Fruit fly (Drosophila melanogaster) whole organism, embryonic: Measurements from ENCODE around the gene CG15530.

Experiments used
- Bteb2 ChIP-seq: fragments of 200-800 bp; sonication (Bioruptor generic); optimal IDR thresholded peaks from 2 replicates; lab custom pipeline; 2016; ENCODE audit warnings: missing biosample characterization, missing genetic modification characterization
- CG10565 ChIP-seq: fragments of 200-800 bp; sonication (Bioruptor generic); optimal IDR thresholded peaks from 3 replicates; lab custom pipeline; 2016; ENCODE audit warnings: missing biosample characterization, mild to moderate bottlenecking, missing genetic modification characterization
- CG11696 ChIP-seq: fragments of 200-800 bp; sonication (Bioruptor generic); IDR thresholded peaks from 2 replicates; pipeline ENCODE4 v1.3.6; 2022; ENCODE audit warnings: missing biosample characterization, missing genetic modification characterization
- CG1603 ChIP-seq: fragments of 200-800 bp; sonication (Bioruptor generic); optimal IDR thresholded peaks from 2 replicates; lab custom pipeline; 2019; ENCODE audit warnings: missing biosample characterization, mild to moderate bottlenecking, missing genetic modification characterization, moderate library complexity
- CG17361 ChIP-seq: fragments of 200-800 bp; sonication (Bioruptor generic); IDR thresholded peaks from 3 replicates; pipeline ENCODE4 v1.3.6; 2022; ENCODE audit warnings: missing biosample characterization, missing genetic modification characterization
- CG18262 ChIP-seq: fragments of 200-800 bp; optimal IDR thresholded peaks from 3 replicates; lab custom pipeline; 2019; ENCODE audit warnings: missing biosample characterization, mild to moderate bottlenecking, missing genetic modification characterization, moderate library complexity
- CG2875 ChIP-seq: fragments of 200-800 bp; sonication (Bioruptor generic); optimal IDR thresholded peaks from 2 replicates; lab custom pipeline; 2017; ENCODE audit warnings: missing biosample characterization, mild to moderate bottlenecking, missing genetic modification characterization, missing genetic modification reagents
- CG34376 ChIP-seq: fragments of 200-800 bp; sonication (Bioruptor generic); optimal IDR thresholded peaks from 2 replicates; lab custom pipeline; 2018; ENCODE audit warnings: missing biosample characterization, mild to moderate bottlenecking, missing genetic modification characterization
- CG6683 ChIP-seq: fragments of 200-800 bp; sonication (Bioruptor generic); optimal IDR thresholded peaks from 2 replicates; lab custom pipeline; 2017; ENCODE audit warnings: missing biosample characterization, mild to moderate bottlenecking, missing genetic modification characterization, missing genetic modification reagents
- CG7271 ChIP-seq: fragments of 200-800 bp; sonication (Bioruptor generic); optimal IDR thresholded peaks from 2 replicates; lab custom pipeline; 2018; ENCODE audit warnings: missing biosample characterization, mild to moderate bottlenecking, missing genetic modification characterization, moderate library complexity
- CG8281 ChIP-seq: fragments of 200-800 bp; sonication (Bioruptor generic); optimal IDR thresholded peaks from 2 replicates; lab custom pipeline; 2018; ENCODE audit warnings: missing biosample characterization, mild to moderate bottlenecking, missing genetic modification characterization, moderate library complexity
- CG8765 ChIP-seq: fragments of 200-800 bp; sonication (Bioruptor generic); IDR thresholded peaks from 2 replicates; pipeline ENCODE4 v1.3.6; 2022; ENCODE audit warnings: missing biosample characterization, missing genetic modification characterization
- CG9215 ChIP-seq: fragments of 200-800 bp; sonication (Bioruptor generic); IDR thresholded peaks from 2 replicates; pipeline ENCODE4 v1.3.6; 2022; ENCODE audit warnings: missing biosample characterization, missing genetic modification characterization
- Deaf1 ChIP-seq: fragments of 200-800 bp; optimal IDR thresholded peaks from 3 replicates; lab custom pipeline; 2019; ENCODE audit warnings: missing biosample characterization, mild to moderate bottlenecking, missing genetic modification characterization, moderate library complexity
- Dref ChIP-seq: fragments of 200-800 bp; sonication (Bioruptor generic); IDR thresholded peaks from 2 replicates; pipeline ENCODE4 v1.3.6; 2022; ENCODE audit warnings: missing biosample characterization, missing genetic modification characterization
- Ets65A ChIP-seq: fragments of 200-800 bp; sonication (Bioruptor generic); peaks from one replicate; lab custom pipeline; 2016; ENCODE audit warnings: missing biosample characterization, missing genetic modification characterization
- Ets97D ChIP-seq: fragments of 200-800 bp; sonication (Bioruptor generic); optimal IDR thresholded peaks from 3 replicates; lab custom pipeline; 2016; ENCODE audit warnings: missing biosample characterization, missing genetic modification characterization
- Fer1 ChIP-seq: fragments of 200-800 bp; sonication (Bioruptor generic); optimal IDR thresholded peaks from 2 replicates; lab custom pipeline; 2017; ENCODE audit warnings: missing biosample characterization, mild to moderate bottlenecking, missing genetic modification characterization
- Fer2 ChIP-seq: fragments of 200-800 bp; sonication (Bioruptor generic); optimal IDR thresholded peaks from 2 replicates; lab custom pipeline; 2018; ENCODE audit warnings: missing biosample characterization, mild to moderate bottlenecking, missing genetic modification characterization, moderate library complexity
- Fer3 ChIP-seq: fragments of 200-800 bp; sonication (Bioruptor generic); optimal IDR thresholded peaks from 2 replicates; lab custom pipeline; 2018; ENCODE audit warnings: missing biosample characterization, mild to moderate bottlenecking, missing genetic modification characterization, moderate library complexity
- HLHmδ ChIP-seq: fragments of 200-800 bp; sonication (Bioruptor generic); optimal IDR thresholded peaks from 2 replicates; lab custom pipeline; 2018; ENCODE audit warnings: missing biosample characterization, mild to moderate bottlenecking, missing genetic modification characterization, moderate library complexity
- Kr ChIP-seq: fragments of 200-800 bp; sonication (Bioruptor generic); optimal IDR thresholded peaks from 2 replicates; lab custom pipeline; 2017; ENCODE audit warnings: missing biosample characterization, mild to moderate bottlenecking, missing genetic modification characterization
- Lim3 ChIP-seq: fragments of 200-800 bp; sonication (Bioruptor generic); IDR thresholded peaks from 2 replicates; pipeline ENCODE4 v1.3.6; 2022; ENCODE audit warnings: missing biosample characterization, missing genetic modification characterization
- Nf-YC ChIP-seq: fragments of 200-800 bp; optimal IDR thresholded peaks from 3 replicates; lab custom pipeline; 2019; ENCODE audit warnings: missing biosample characterization, mild to moderate bottlenecking, missing genetic modification characterization, moderate library complexity
- Rx ChIP-seq: fragments of 200-800 bp; sonication (Bioruptor generic); IDR thresholded peaks from 2 replicates; pipeline ENCODE4 v1.3.6; 2022; ENCODE audit warnings: missing biosample characterization, missing genetic modification characterization
- Sry-β ChIP-seq: fragments of 200-800 bp; sonication (Bioruptor generic); optimal IDR thresholded peaks from 2 replicates; lab custom pipeline; 2018; ENCODE audit warnings: missing biosample characterization, mild to moderate bottlenecking, missing genetic modification characterization, moderate library complexity
- Usf ChIP-seq: fragments of 200-800 bp; sonication (Bioruptor generic); optimal IDR thresholded peaks from 2 replicates; lab custom pipeline; 2017; ENCODE audit warnings: missing genotype, missing biosample characterization, missing genetic modification characterization
- corto ChIP-seq: fragments of 200-800 bp; sonication (Bioruptor generic); optimal IDR thresholded peaks from 2 replicates; lab custom pipeline; 2016; ENCODE audit warnings: missing biosample characterization, mild to moderate bottlenecking, missing genetic modification characterization, moderate library complexity
- crc ChIP-seq: fragments of 200-800 bp; sonication (Bioruptor generic); optimal IDR thresholded peaks from 2 replicates; lab custom pipeline; 2016; ENCODE audit warnings: missing biosample characterization, missing genetic modification characterization
- cwo ChIP-seq: fragments of 200-800 bp; sonication (Bioruptor generic); optimal IDR thresholded peaks from 3 replicates; lab custom pipeline; 2017; ENCODE audit warnings: missing biosample characterization, missing genetic modification characterization, mild to moderate bottlenecking, moderate library complexity, missing genetic modification reagents
- dan ChIP-seq: fragments of 200-800 bp; sonication (Bioruptor generic); IDR thresholded peaks from 2 replicates; pipeline ENCODE4 v1.3.6; 2022; ENCODE audit warnings: missing biosample characterization, missing genetic modification characterization
- dm ChIP-seq: fragments of 200-800 bp; sonication (Bioruptor generic); optimal IDR thresholded peaks from 3 replicates; lab custom pipeline; 2016; ENCODE audit warnings: missing biosample characterization, missing genetic modification characterization
- fu2 ChIP-seq: fragments of 200-800 bp; sonication (Bioruptor generic); optimal IDR thresholded peaks from 2 replicates; lab custom pipeline; 2016; ENCODE audit warnings: missing biosample characterization, missing genetic modification characterization
- ind ChIP-seq: fragments of 200-800 bp; sonication (Bioruptor generic); optimal IDR thresholded peaks from 3 replicates; lab custom pipeline; 2016; ENCODE audit warnings: missing biosample characterization, missing genetic modification characterization
- jumu ChIP-seq: fragments of 200-800 bp; sonication (Bioruptor generic); optimal IDR thresholded peaks from 3 replicates; lab custom pipeline; 2016; ENCODE audit warnings: missing biosample characterization, missing genetic modification characterization
- mld ChIP-seq: fragments of 200-800 bp; sonication (Bioruptor generic); IDR thresholded peaks from 3 replicates; pipeline ENCODE4 v1.3.6; 2022; ENCODE audit warnings: missing biosample characterization, missing genetic modification characterization; ENCODE audit not compliant: partially characterized antibody
- odd ChIP-seq: fragments of 200-800 bp; sonication (Bioruptor generic); optimal IDR thresholded peaks from 2 replicates; lab custom pipeline; 2017; ENCODE audit warnings: missing biosample characterization, mild to moderate bottlenecking, missing genetic modification characterization
- pan ChIP-seq, 4 experiments: fragments of >200 bp in 3 of 4; fragments of 200-800 bp in 1 of 4; sonication (Bioruptor generic) in 1 of 4; optimal IDR thresholded peaks in 3 of 4; IDR thresholded peaks in 1 of 4; 2 replicates each; pipeline versions ENCODE4 v1.3.6 to Lab custom; 2017 to 2022; ENCODE audit warnings: missing biosample characterization in 2 of 4, missing genetic modification characterization in 2 of 4, mixed read lengths in 1 of 4
- run ChIP-seq: fragments of 200-800 bp; sonication (Bioruptor generic); optimal IDR thresholded peaks from 3 replicates; lab custom pipeline; 2018; ENCODE audit warnings: missing biosample characterization, mild to moderate bottlenecking, missing genetic modification characterization
- schlank ChIP-seq: fragments of 200-800 bp; sonication (Bioruptor generic); optimal IDR thresholded peaks from 2 replicates; lab custom pipeline; 2018; ENCODE audit warnings: missing biosample characterization, mild to moderate bottlenecking, missing genetic modification characterization
- sens-2 ChIP-seq: fragments of 200-800 bp; sonication (Bioruptor generic); IDR thresholded peaks from 2 replicates; pipeline ENCODE4 v1.3.6; 2022; ENCODE audit warnings: missing biosample characterization, missing genetic modification characterization
- seq ChIP-seq: fragments of 200-800 bp; sonication (Bioruptor generic); IDR thresholded peaks from 2 replicates; pipeline ENCODE4 v1.3.6; 2022; ENCODE audit warnings: missing biosample characterization, missing genetic modification characterization
- slbo ChIP-seq: fragments of 200-800 bp; sonication (Bioruptor generic); IDR thresholded peaks from 2 replicates; pipeline ENCODE4 v1.3.6; 2022; ENCODE audit warnings: missing biosample characterization, missing genetic modification characterization
- stc ChIP-seq: fragments of 200-800 bp; sonication (Bioruptor generic); IDR thresholded peaks from 2 replicates; pipeline ENCODE4 v1.3.6; 2022; ENCODE audit warnings: missing biosample characterization, missing genetic modification characterization
- tgo ChIP-seq: fragments of 200-800 bp; sonication (Bioruptor generic); IDR thresholded peaks from 3 replicates; pipeline ENCODE4 v1.3.6; 2022; ENCODE audit warnings: missing biosample characterization, missing genetic modification characterization
- tna ChIP-seq: fragments of 200-800 bp; sonication (Bioruptor generic); IDR thresholded peaks from 2 replicates; pipeline ENCODE4 v1.3.6; 2022; ENCODE audit warnings: missing biosample characterization, missing genetic modification characterization; ENCODE audit not compliant: partially characterized antibody
- twi ChIP-seq: fragments of 200-800 bp; optimal IDR thresholded peaks from 2 replicates; lab custom pipeline; 2019; ENCODE audit warnings: missing biosample characterization, mild to moderate bottlenecking, missing genetic modification characterization, moderate library complexity
- tx ChIP-seq: fragments of 200-800 bp; sonication (Bioruptor generic); optimal IDR thresholded peaks from 2 replicates; lab custom pipeline; 2016; ENCODE audit warnings: missing biosample characterization, missing genetic modification characterization
- zfh1 ChIP-seq: fragments of 200-800 bp; sonication (Bioruptor generic); IDR thresholded peaks from 3 replicates; pipeline ENCODE4 v1.3.6; 2022; ENCODE audit warnings: missing biosample characterization, missing genetic modification characterization

Gene CG15530

dm6 chr3R:30208766-30209484 is 31.2 kb downstream of the CG15530 start, which contains the start of gene RpS7 (continued):
- no peak for TF ChIP-seq CG10565
- TF ChIP-seq Ets97D (GFP tag; lab: Kevin White, UChicago) = peak; percentile 98
- TF ChIP-seq Rx = peak; percentile 77
- TF ChIP-seq Bteb2 (GFP tag; lab: Kevin White, UChicago) = peak; percentile 21
- TF ChIP-seq CG17361 = peak; percentile 92
- no peak for TF ChIP-seq corto (GFP tag; lab: Kevin White, UChicago)
- peak; percentile 72 for TF ChIP-seq Fer3
- peak; percentile 37 for TF ChIP-seq Usf (GFP tag; lab: Kevin White, UChicago)
- peak; percentile 66 for TF ChIP-seq tgo (GFP tag; lab: Robert Waterston, UW)
- TF ChIP-seq CG2875 (GFP tag; lab: Kevin White, UChicago) = peak; percentile 67
- peak; percentile 82 for TF ChIP-seq Dref (GFP tag; lab: Robert Waterston, UW)
- peak; percentile 78 for TF ChIP-seq Nf-YC (tag; lab: Kevin White, UChicago)
- peak; percentile 93 for TF ChIP-seq Ets65A (GFP tag; lab: Kevin White, UChicago)
- TF ChIP-seq run (tag; lab: Kevin White, UChicago) = peak; percentile 67
- TF ChIP-seq tna (GFP tag; lab: Robert Waterston, UW) = peak; percentile 93
- TF ChIP-seq stc (GFP tag; lab: Robert Waterston, UW) = peak; percentile 76
- TF ChIP-seq HLHmδ (GFP tag; lab: Kevin White, UChicago) = peak; percentile 96
- peak; percentile 88 for TF ChIP-seq zfh1
- TF ChIP-seq fu2 (GFP tag; lab: Kevin White, UChicago) = peak; percentile 1
- peak; percentile 78 for TF ChIP-seq schlank
- peak; percentile 27 for TF ChIP-seq CG8281 (tag; lab: Kevin White, UChicago)
- peak; percentile 50 for TF ChIP-seq seq (GFP tag; lab: Robert Waterston, UW)
- TF ChIP-seq CG9215 (GFP tag; lab: Robert Waterston, UW) = no peak
- TF ChIP-seq CG1603 (tag; lab: Kevin White, UChicago) = peak; percentile 73
- peak; percentile 30 for TF ChIP-seq crc (GFP tag; lab: Kevin White, UChicago)
- TF ChIP-seq slbo (GFP tag; lab: Robert Waterston, UW) = peak; percentile 80
- TF ChIP-seq mld (GFP tag; lab: Robert Waterston, UW) = peak; percentile 89
- TF ChIP-seq dan (GFP tag; lab: Robert Waterston, UW) = no peak
- peak; percentile 79 for TF ChIP-seq dm (GFP tag; lab: Kevin White, UChicago)
- no peak for TF ChIP-seq pan (optimal IDR thresholded peaks at IDR 0.05; lab: Kevin White, UChicago)
- TF ChIP-seq pan (GFP tag; optimal IDR thresholded peaks at IDR 0.05 in 1 of 2, IDR thresholded peaks at IDR 0.05 in 1 of 2) = peak in 1 of 2 experiments; percentile 80
- TF ChIP-seq CG34376 (GFP tag; lab: Kevin White, UChicago) = peak; percentile 92
- TF ChIP-seq sens-2 = peak; percentile 81
- peak; percentile 35 for TF ChIP-seq ind (GFP tag; lab: Kevin White, UChicago)
- TF ChIP-seq Fer2 (tag; lab: Kevin White, UChicago) = peak; percentile 27
- peak; percentile 74 for TF ChIP-seq CG7271 (tag; lab: Kevin White, UChicago)
- peak; percentile 69 for TF ChIP-seq CG18262
- peak; percentile 35 for TF ChIP-seq Deaf1 (tag; lab: Kevin White, UChicago)
- peak; percentile 34 for TF ChIP-seq jumu (GFP tag; lab: Kevin White, UChicago)
- peak; percentile 50; the same call in 1 of the 2 replicates for TF ChIP-seq CG8765 (GFP tag; lab: Robert Waterston, UW)
- peak; percentile 27 for TF ChIP-seq Sry-β
- peak; percentile 32 for TF ChIP-seq cwo
- peak; percentile 66 for TF ChIP-seq CG11696 (GFP tag; lab: Robert Waterston, UW)
- TF ChIP-seq twi (tag; lab: Kevin White, UChicago) = peak; percentile 0
- no peak for TF ChIP-seq Lim3 (GFP tag; lab: Robert Waterston, UW)
- peak; percentile 46 for TF ChIP-seq CG6683 (GFP tag; lab: Kevin White, UChicago)
- TF ChIP-seq tx (GFP tag; lab: Kevin White, UChicago) = peak; percentile 15
- TF ChIP-seq Kr (GFP tag; lab: Kevin White, UChicago) = peak; percentile 55
- TF ChIP-seq Fer1 (GFP tag; lab: Kevin White, UChicago) = peak; percentile 84
- peak; percentile 88 for TF ChIP-seq odd (GFP tag; lab: Kevin White, UChicago)
